Fruit fly (Drosophila melanogaster) whole organism, prepupa: ENCODE data around the gene milt.

Experiments
- CG11294 ChIP-seq: fragments of 200-800 bp; sonication (Bioruptor generic); IDR thresholded peaks from 2 replicates; pipeline ENCODE4 v1.3.6; 2022; ENCODE audit warnings: missing biosample characterization, missing genetic modification characterization
- CG6276 ChIP-seq: fragments of 200-800 bp; sonication (Bioruptor generic); optimal IDR thresholded peaks from 2 replicates; lab custom pipeline; 2017; ENCODE audit warnings: missing biosample characterization, mild to moderate bottlenecking, missing genetic modification characterization
- CG8119 ChIP-seq: fragments of 200-800 bp; sonication (Bioruptor generic); IDR thresholded peaks from 3 replicates; pipeline ENCODE4 v1.3.6; 2022; ENCODE audit warnings: missing biosample characterization, missing genetic modification characterization
- Eip93F ChIP-seq: fragments of 200-800 bp; sonication (Bioruptor generic); optimal IDR thresholded peaks from 2 replicates; lab custom pipeline; 2016; ENCODE audit warnings: missing biosample characterization, mild to moderate bottlenecking, missing genetic modification characterization
- Hr38 ChIP-seq: sonication (Bioruptor generic); optimal IDR thresholded peaks from 2 replicates; lab custom pipeline; 2016; ENCODE audit warnings: missing biosample characterization, missing genetic modification characterization
- OdsH ChIP-seq: fragments of 200-800 bp; sonication (Bioruptor generic); optimal IDR thresholded peaks from 3 replicates; lab custom pipeline; 2016; ENCODE audit warnings: missing biosample characterization, missing genetic modification characterization
- Smox ChIP-seq: fragments of 200-800 bp; sonication (Bioruptor generic); optimal IDR thresholded peaks from 3 replicates; lab custom pipeline; 2016; ENCODE audit warnings: missing biosample characterization, missing genetic modification characterization
- Sox15 ChIP-seq: fragments of 200-800 bp; sonication (Bioruptor generic); optimal IDR thresholded peaks from 3 replicates; lab custom pipeline; 2016; ENCODE audit warnings: missing biosample characterization, missing genetic modification characterization
- fd85E ChIP-seq: fragments of 200-800 bp; sonication (Bioruptor generic); optimal IDR thresholded peaks from 3 replicates; lab custom pipeline; 2016; ENCODE audit warnings: missing biosample characterization, missing genetic modification characterization
- fkh ChIP-seq: fragments of 200-800 bp; sonication (Bioruptor generic); optimal IDR thresholded peaks from 3 replicates; lab custom pipeline; 2017; ENCODE audit warnings: missing biosample characterization, mild to moderate bottlenecking, missing genetic modification characterization, moderate library complexity
- pdm3 ChIP-seq: fragments of 200-800 bp; sonication (Bioruptor generic); optimal IDR thresholded peaks from 3 replicates; lab custom pipeline; 2016; ENCODE audit warnings: missing biosample characterization, missing genetic modification characterization

DNA sequence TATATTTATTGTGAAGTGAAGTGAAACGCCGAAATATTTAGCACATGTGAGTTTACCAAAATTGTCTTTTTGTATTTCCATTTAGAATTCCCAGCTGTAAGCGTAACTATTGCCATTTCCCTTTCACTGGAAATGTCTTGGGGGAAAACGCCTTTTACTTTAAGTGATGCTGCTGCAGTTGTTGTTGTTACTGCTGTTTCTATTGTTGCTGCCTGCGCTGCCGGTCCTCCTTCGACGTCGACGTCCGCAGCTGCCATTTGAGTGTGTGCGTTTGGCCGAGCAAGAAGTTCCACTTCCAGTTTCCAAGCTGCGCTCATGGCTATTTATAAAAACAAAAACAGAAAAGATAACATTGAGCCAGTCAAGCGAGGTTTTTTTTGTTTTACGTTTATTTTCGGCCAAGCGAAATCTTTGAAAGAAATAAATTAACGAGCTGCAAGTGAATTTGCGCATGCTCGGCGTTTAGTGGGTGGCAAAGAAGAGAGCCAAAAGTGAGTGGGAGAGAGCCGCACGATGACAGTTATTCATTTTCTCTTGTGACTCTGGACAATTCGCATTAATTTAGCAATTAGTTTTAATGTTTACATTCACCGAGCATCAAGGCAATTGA lies 12.2 kb downstream of the milt start:
- no peak for TF ChIP-seq OdsH (GFP tag; lab: Kevin White, UChicago)
- TF ChIP-seq Eip93F (GFP tag; lab: Kevin White, UChicago), result no peak
- no peak for TF ChIP-seq Hr38 (GFP tag; lab: Kevin White, UChicago)
- TF ChIP-seq fd85E (GFP tag; lab: Kevin White, UChicago), result no peak
- TF ChIP-seq Sox15 (GFP tag; lab: Kevin White, UChicago), result no peak
- TF ChIP-seq CG8119 (GFP tag; lab: Robert Waterston, UW), result no peak
- TF ChIP-seq CG6276 (GFP tag; lab: Kevin White, UChicago), result peak; percentile 33
- TF ChIP-seq Smox, result no peak
- no peak for TF ChIP-seq fkh
- no peak for TF ChIP-seq CG11294 (GFP tag; lab: Robert Waterston, UW)
- no peak for TF ChIP-seq pdm3 (GFP tag; lab: Kevin White, UChicago)
